Worm (Caenorhabditis elegans) whole organism, young adult: Measurements from ENCODE around the gene C27A2.8.

ENCODE experiments used
- B0019.2 ChIP-seq: fragments of 200-800 bp; sonication (Bioruptor generic); conservative IDR thresholded peaks from 2 replicates; pipeline ENCODE4 v1.3.6; 2022; ENCODE audit warnings: missing genetic modification reagents, missing genetic modification characterization, missing compliant biosample characterization
- B0035.1 ChIP-seq: sonication (generic microtip); optimal IDR thresholded peaks from 2 replicates; lab custom pipeline; 2016; ENCODE audit warnings: missing genetic modification characterization, mild to moderate bottlenecking, missing compliant biosample characterization, missing genotype, missing genetic modification reagents
- C17E4.6 ChIP-seq: fragments of 200-800 bp; sonication (Bioruptor generic); IDR thresholded peaks from 2 replicates; pipeline ENCODE4 v1.3.6; 2022; ENCODE audit warnings: missing genetic modification reagents, missing genetic modification characterization, missing compliant biosample characterization
- F22D6.2 ChIP-seq: sonication (generic microtip); optimal IDR thresholded peaks from 2 replicates; lab custom pipeline; 2016; ENCODE audit warnings: mild to moderate bottlenecking, missing genetic modification characterization, missing compliant biosample characterization
- F37B4.10 ChIP-seq: fragments of 200-800 bp; sonication (Bioruptor generic); IDR thresholded peaks from 2 replicates; pipeline ENCODE4 v1.3.6; 2022; ENCODE audit warnings: missing genetic modification characterization, missing compliant biosample characterization
- F49E8.2 ChIP-seq: sonication (generic microtip); optimal IDR thresholded peaks from 3 replicates; lab custom pipeline; 2017; ENCODE audit warnings: missing genetic modification characterization, mild to moderate bottlenecking, missing compliant biosample characterization, antibody characterized with exemption, moderate library complexity; ENCODE audit not compliant: insufficient read depth
- K12H6.12 ChIP-seq: fragments of 200-800 bp; sonication (Bioruptor generic); optimal IDR thresholded peaks from 2 replicates; lab custom pipeline; 2018; ENCODE audit warnings: mild to moderate bottlenecking, missing genetic modification characterization, missing compliant biosample characterization
- Y53F4B.3 ChIP-seq: fragments of 200-800 bp; sonication (Bioruptor generic); IDR thresholded peaks from 2 replicates; pipeline ENCODE4 v1.3.6; 2022; ENCODE audit warnings: missing genetic modification reagents, missing genetic modification characterization, missing compliant biosample characterization
- Y67H2A.10 ChIP-seq: fragments of 200-800 bp; sonication (Bioruptor generic); conservative IDR thresholded peaks from 2 replicates; pipeline ENCODE4 v1.3.6; 2022; ENCODE audit warnings: missing genetic modification reagents, missing genetic modification characterization, missing compliant biosample characterization
- Y79H2A.3 ChIP-seq: fragments of 200-800 bp; sonication (Bioruptor generic); conservative IDR thresholded peaks from 2 replicates; pipeline ENCODE4 v1.3.6; 2022; ENCODE audit warnings: missing genetic modification reagents, missing genetic modification characterization, missing compliant biosample characterization
- Y95B8A.8 ChIP-seq: fragments of 200-800 bp; sonication (Bioruptor generic); IDR thresholded peaks from 2 replicates; pipeline ENCODE4 v1.3.6; 2022; ENCODE audit warnings: missing genetic modification reagents, missing genetic modification characterization, missing compliant biosample characterization
- ZK185.1 ChIP-seq: sonication (generic microtip); optimal IDR thresholded peaks from 2 replicates; lab custom pipeline; 2016; ENCODE audit warnings: mild to moderate bottlenecking, missing genetic modification characterization, missing compliant biosample characterization; ENCODE audit not compliant: poor library complexity, severe bottlenecking
- ama-1 ChIP-seq, 3 experiments: fragments of 150-350 bp in 1 of 3; sonication (generic microtip) in 2 of 3; optimal IDR thresholded peaks; 2 replicates each; lab custom pipeline; 2014 to 2018; ENCODE audit warnings: missing biosample characterization in 2 of 3, missing genetic modification characterization in 2 of 3, missing genetic modification reagents in 2 of 3
- aptf-2 ChIP-seq: fragments of 200-800 bp; sonication (Bioruptor generic); conservative IDR thresholded peaks from 2 replicates; pipeline ENCODE4 v1.3.6; 2022; ENCODE audit warnings: missing genetic modification reagents, missing genetic modification characterization, missing compliant biosample characterization
- atf-7 ChIP-seq: sonication (generic microtip); optimal IDR thresholded peaks from 2 replicates; lab custom pipeline; 2017; ENCODE audit warnings: mild to moderate bottlenecking, missing genetic modification characterization, missing compliant biosample characterization
- attf-3 ChIP-seq: fragments of 200-800 bp; sonication (Bioruptor generic); conservative IDR thresholded peaks from 2 replicates; pipeline ENCODE4 v1.3.6; 2022; ENCODE audit warnings: missing genetic modification reagents, missing genetic modification characterization, missing compliant biosample characterization
- attf-5 ChIP-seq: fragments of 200-800 bp; sonication (Bioruptor generic); optimal IDR thresholded peaks from 2 replicates; lab custom pipeline; 2018; ENCODE audit warnings: mild to moderate bottlenecking, missing genetic modification characterization, missing compliant biosample characterization
- ccch-3 ChIP-seq: fragments of 200-800 bp; sonication (Bioruptor generic); optimal IDR thresholded peaks from 2 replicates; lab custom pipeline; 2018; ENCODE audit warnings: mild to moderate bottlenecking, missing genetic modification characterization, missing compliant biosample characterization
- cebp-2 ChIP-seq: fragments of 200-800 bp; sonication (Bioruptor generic); IDR thresholded peaks from 2 replicates; pipeline ENCODE4 v1.3.6; 2022; ENCODE audit warnings: missing genetic modification characterization, missing compliant biosample characterization
- ceh-58 ChIP-seq: fragments of 200-800 bp; sonication (Bioruptor generic); IDR thresholded peaks from 2 replicates; pipeline ENCODE4 v1.3.6; 2022; ENCODE audit warnings: missing genetic modification characterization, missing compliant biosample characterization
- dox-1 ChIP-seq: fragments of 200-800 bp; sonication (Bioruptor generic); IDR thresholded peaks from 2 replicates; pipeline ENCODE4 v1.3.6; 2022; ENCODE audit warnings: missing genetic modification reagents, missing genetic modification characterization, missing compliant biosample characterization
- dpff-1 ChIP-seq: sonication (generic microtip); optimal IDR thresholded peaks from 2 replicates; lab custom pipeline; 2017; ENCODE audit warnings: mild to moderate bottlenecking, missing genetic modification characterization, missing compliant biosample characterization
- egl-18 ChIP-seq: fragments of 200-800 bp; sonication (Bioruptor generic); IDR thresholded peaks from 2 replicates; pipeline ENCODE4 v1.3.6; 2022; ENCODE audit warnings: missing genetic modification reagents, missing genetic modification characterization, missing compliant biosample characterization
- egl-44 ChIP-seq: fragments of 200-800 bp; sonication (Bioruptor generic); IDR thresholded peaks from 2 replicates; pipeline ENCODE4 v1.3.6; 2022; ENCODE audit warnings: missing genetic modification reagents, missing genetic modification characterization, missing compliant biosample characterization
- egrh-3 ChIP-seq: fragments of 200-800 bp; sonication (Bioruptor generic); IDR thresholded peaks from 2 replicates; pipeline ENCODE4 v1.3.6; 2022; ENCODE audit warnings: missing genetic modification reagents, missing genetic modification characterization, missing compliant biosample characterization
- gei-17 ChIP-seq: fragments of 200-800 bp; sonication (Bioruptor generic); optimal IDR thresholded peaks from 2 replicates; lab custom pipeline; 2018; ENCODE audit warnings: mild to moderate bottlenecking, missing genetic modification characterization, missing compliant biosample characterization
- hlh-12 ChIP-seq: sonication (generic microtip); optimal IDR thresholded peaks from 2 replicates; lab custom pipeline; 2016; ENCODE audit warnings: missing genetic modification characterization, missing compliant biosample characterization
- let-526 ChIP-seq: fragments of 200-800 bp; sonication (Bioruptor generic); IDR thresholded peaks from 2 replicates; pipeline ENCODE4 v1.3.6; 2022; ENCODE audit warnings: missing genetic modification reagents, missing genetic modification characterization, missing compliant biosample characterization
- let-607 ChIP-seq, 2 experiments: fragments of 200-800 bp in 1 of 2; sonication (Bioruptor generic) in 1 of 2; sonication (generic microtip) in 1 of 2; optimal IDR thresholded peaks; 2 replicates each; lab custom pipeline; 2016 to 2018; ENCODE audit warnings: mild to moderate bottlenecking in 2 of 2, missing compliant biosample characterization in 2 of 2, missing genetic modification characterization in 2 of 2, moderate library complexity in 2 of 2, missing genotype in 1 of 2
- lsy-27 ChIP-seq: sonication (generic microtip); optimal IDR thresholded peaks from 2 replicates; lab custom pipeline; 2017; ENCODE audit warnings: missing genetic modification characterization, mild to moderate bottlenecking, missing compliant biosample characterization, antibody characterized with exemption, missing genotype, borderline replicate concordance; ENCODE audit not compliant: insufficient read depth
- madf-10 ChIP-seq: sonication (generic microtip); optimal IDR thresholded peaks from 2 replicates; lab custom pipeline; 2016; ENCODE audit warnings: mild to moderate bottlenecking, missing genetic modification characterization, missing compliant biosample characterization
- madf-6 ChIP-seq: fragments of 200-800 bp; sonication (Bioruptor generic); IDR thresholded peaks from 2 replicates; pipeline ENCODE4 v1.3.6; 2022; ENCODE audit warnings: missing genetic modification reagents, missing genetic modification characterization, missing compliant biosample characterization
- madf-8 ChIP-seq: fragments of 200-800 bp; sonication (Bioruptor generic); conservative IDR thresholded peaks from 2 replicates; pipeline ENCODE4 v1.3.6; 2022; ENCODE audit warnings: missing genetic modification reagents, missing genetic modification characterization, missing compliant biosample characterization
- mcd-1 ChIP-seq: fragments of 200-800 bp; sonication (Bioruptor generic); IDR thresholded peaks from 2 replicates; pipeline ENCODE4 v1.3.6; 2022; ENCODE audit warnings: missing genetic modification reagents, missing genetic modification characterization, missing compliant biosample characterization
- mes-4 ChIP-seq: sonication (generic microtip); optimal IDR thresholded peaks from 2 replicates; lab custom pipeline; 2016; ENCODE audit warnings: missing genotype, missing genetic modification characterization, missing compliant biosample characterization
- mxl-1 ChIP-seq: sonication (generic microtip); optimal IDR thresholded peaks from 2 replicates; lab custom pipeline; 2016; ENCODE audit warnings: missing genetic modification characterization, missing compliant biosample characterization
- nfya-1 ChIP-seq: sonication (generic microtip); optimal IDR thresholded peaks from 2 replicates; lab custom pipeline; 2017; ENCODE audit warnings: antibody characterized with exemption, missing compliant biosample characterization, missing genetic modification characterization, borderline replicate concordance; ENCODE audit not compliant: insufficient read depth
- nhr-179 ChIP-seq: sonication (generic microtip); optimal IDR thresholded peaks from 2 replicates; lab custom pipeline; 2016; ENCODE audit warnings: mild to moderate bottlenecking, missing genetic modification characterization, missing compliant biosample characterization
- nhr-80 ChIP-seq: sonication (generic microtip); optimal IDR thresholded peaks from 2 replicates; lab custom pipeline; 2016; ENCODE audit warnings: missing genetic modification characterization, missing compliant biosample characterization
- pha-4 ChIP-seq: fragments of 150-350 bp; sonication (generic microtip); optimal IDR thresholded peaks from 2 replicates; lab custom pipeline; 2014; ENCODE audit warnings: missing biosample characterization, missing genetic modification reagents, missing genetic modification characterization
- snpc-3.4 ChIP-seq: sonication (generic microtip); optimal IDR thresholded peaks from 2 replicates; lab custom pipeline; 2017; ENCODE audit warnings: missing genetic modification characterization, mild to moderate bottlenecking, missing compliant biosample characterization, antibody characterized with exemption, moderate library complexity, missing genotype, missing genetic modification reagents
- somi-1 ChIP-seq: fragments of 200-800 bp; sonication (Bioruptor generic); optimal IDR thresholded peaks from 2 replicates; lab custom pipeline; 2018; ENCODE audit warnings: mild to moderate bottlenecking, missing genetic modification characterization, missing compliant biosample characterization
- sptf-2 ChIP-seq: fragments of 200-800 bp; sonication (Bioruptor generic); optimal IDR thresholded peaks from 2 replicates; lab custom pipeline; 2018; ENCODE audit warnings: mild to moderate bottlenecking, missing genetic modification characterization, missing compliant biosample characterization
- tbp1 ChIP-seq: fragments of 200-800 bp; sonication (Bioruptor generic); optimal IDR thresholded peaks from 2 replicates; lab custom pipeline; 2018; ENCODE audit warnings: mild to moderate bottlenecking, missing genetic modification characterization, missing compliant biosample characterization
- unc-62 ChIP-seq: fragments of 150-350 bp; optimal IDR thresholded peaks from 2 replicates; lab custom pipeline; 2014; ENCODE audit warnings: missing biosample characterization, missing genetic modification reagents, missing genetic modification characterization
- ztf-22 ChIP-seq: fragments of 200-800 bp; sonication (Bioruptor generic); optimal IDR thresholded peaks from 2 replicates; lab custom pipeline; 2018; ENCODE audit warnings: mild to moderate bottlenecking, missing genetic modification characterization, moderate library complexity, missing compliant biosample characterization

C27A2.8 gene

DNA sequence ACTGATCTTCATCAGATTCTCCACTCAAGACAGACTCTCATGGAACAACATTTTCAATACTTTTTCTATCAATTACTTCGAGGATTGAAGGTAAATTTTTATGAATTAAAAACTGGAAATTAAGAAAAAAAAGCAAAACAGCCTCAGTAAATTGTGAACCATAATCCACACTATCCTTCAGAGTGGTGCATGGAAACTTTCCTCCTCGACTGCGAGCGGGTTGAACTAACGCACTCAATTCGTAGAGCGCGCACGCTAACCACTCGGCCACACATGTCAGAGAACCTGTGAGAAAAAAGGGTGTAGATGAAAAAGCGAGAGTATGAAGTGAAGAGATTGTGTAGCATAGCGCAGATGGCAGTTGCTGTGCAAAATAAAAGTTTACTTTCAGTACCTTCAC lies 37.2 kb upstream of the C27A2.8 start (continued):
- TF ChIP-seq C17E4.6 (peak; percentile 63), madf-8 (GFP tag; lab: Robert Waterston, UW) (peak; percentile 24; the same call in 1 of the 2 replicates), aptf-2 (GFP tag; lab: Robert Waterston, UW) (0 out of 2 replicates have a peak, but pooled peaks have one; percentile 56), ccch-3 (peak; percentile 13), egl-18 (GFP tag; lab: Robert Waterston, UW) (0 out of 2 replicates have a peak, but pooled peaks have one; percentile 57), B0019.2 (GFP tag; lab: Robert Waterston, UW) (peak; percentile 37; the same call in 1 of the 2 replicates), nfya-1 (tag; lab: Kevin White, UChicago) (no peak), Y67H2A.10 (GFP tag; lab: Robert Waterston, UW) (0 out of 2 replicates have a peak, but pooled peaks have one; percentile 8), F49E8.2 (peak; percentile 64), atf-7 (tag; lab: Kevin White, UChicago) (peak; percentile 63), snpc-3.4 (peak; percentile 90), unc-62 (GFP tag; lab: Kevin White, UChicago) (no peak), egl-44 (GFP tag; lab: Robert Waterston, UW) (peak; percentile 90), F22D6.2 (tag; lab: Kevin White, UChicago) (peak; percentile 54), Y95B8A.8 (GFP tag; lab: Robert Waterston, UW) (no peak), ceh-58 (GFP tag; lab: Robert Waterston, UW) (no peak), nhr-80 (peak; percentile 54), mcd-1 (no peak; the same call in 1 of the 2 replicates), cebp-2 (peak; percentile 94; the same call in 1 of the 2 replicates), hlh-12 (peak; percentile 78), somi-1 (GFP tag; lab: Kevin White, UChicago) (peak; percentile 87), tbp1 (GFP tag; lab: Kevin White, UChicago) (peak; percentile 98), ama-1 (optimal IDR thresholded peaks at IDR 0.05; lab: Kevin White, UChicago) (no peak), ama-1 (GFP tag; optimal IDR thresholded peaks at IDR 0.05; lab: Kevin White, UChicago) (peak; percentile 90 to 94), ZK185.1 (tag; lab: Kevin White, UChicago) (peak; percentile 94), nhr-179 (tag; lab: Kevin White, UChicago) (peak; percentile 75), ztf-22 (GFP tag; lab: Kevin White, UChicago) (no peak), mes-4 (tag; lab: Kevin White, UChicago) (peak; percentile 91), K12H6.12 (tag; lab: Kevin White, UChicago) (peak; percentile 64), dpff-1 (peak; percentile 28), F37B4.10 (no peak)
- TF ChIP-seq, all 124 proteins: peak for 101

DNA sequence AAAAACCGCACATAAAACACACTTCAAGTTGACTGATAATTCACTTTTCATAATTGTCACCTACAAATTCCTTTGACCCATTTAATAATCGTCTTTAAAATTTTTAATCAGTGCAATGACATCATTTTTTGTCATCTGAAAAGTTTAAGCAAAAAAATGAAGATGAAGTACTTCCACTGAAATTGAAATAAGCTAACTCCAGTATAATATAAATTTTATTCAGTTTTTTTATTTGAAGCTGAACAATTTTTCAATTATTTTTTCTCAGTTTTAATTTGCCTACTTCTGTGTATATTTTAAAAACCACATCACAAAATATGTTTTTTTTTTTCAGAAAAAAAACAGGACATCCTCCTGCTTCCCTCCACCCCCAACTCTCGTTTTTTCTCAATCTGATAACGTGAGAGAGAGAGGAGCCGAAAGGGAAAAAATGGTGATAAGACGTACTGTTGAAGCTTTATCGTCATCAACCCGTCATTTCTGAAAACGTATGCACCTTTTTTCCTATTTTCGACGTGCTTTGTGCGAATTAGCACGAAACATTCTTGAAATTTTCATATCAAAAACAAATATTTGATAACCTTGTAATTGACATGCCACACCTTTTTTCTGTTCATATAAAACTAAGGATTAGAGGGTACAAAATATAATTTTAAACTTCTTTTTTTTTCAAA lies 36.1 kb upstream of the C27A2.8 start, which contains the start of the genes C04G6.11 and mpk-2:
TSS of gene C04G6.11 (minus strand) at position 51 of the 674 bp plus-strand sequence.
TSS of gene mpk-2 (plus strand) at position 335 of the 674 bp plus-strand sequence.
- no peak for TF ChIP-seq madf-6 (GFP tag; lab: Robert Waterston, UW)
- TF ChIP-seq lsy-27 (tag; lab: Kevin White, UChicago) = no peak
- TF ChIP-seq ztf-22 (GFP tag; lab: Kevin White, UChicago) = peak; percentile 58
- TF ChIP-seq dox-1 (GFP tag; lab: Robert Waterston, UW) = no peak
- peak; percentile 22 for TF ChIP-seq madf-10 (tag; lab: Kevin White, UChicago)
- TF ChIP-seq pha-4 = no peak
- TF ChIP-seq attf-5 (GFP tag; lab: Kevin White, UChicago) = no peak
- no peak for TF ChIP-seq Y79H2A.3 (GFP tag; lab: Robert Waterston, UW)
- TF ChIP-seq gei-17 = no peak
- TF ChIP-seq mxl-1 (tag; lab: Kevin White, UChicago) = no peak
- TF ChIP-seq mcd-1 = no peak
- TF ChIP-seq nhr-179 (tag; lab: Kevin White, UChicago) = no peak
- TF ChIP-seq ZK185.1 (tag; lab: Kevin White, UChicago) = no peak
- TF ChIP-seq egrh-3 (GFP tag; lab: Robert Waterston, UW) = no peak
- TF ChIP-seq let-526 (GFP tag; lab: Robert Waterston, UW) = no peak
- TF ChIP-seq let-607 (tag; optimal IDR thresholded peaks at IDR 0.05; lab: Kevin White, UChicago) = peak; percentile 21 to 40
- no peak for TF ChIP-seq attf-3 (GFP tag; lab: Robert Waterston, UW)
- TF ChIP-seq sptf-2 (GFP tag; lab: Kevin White, UChicago) = no peak
- TF ChIP-seq B0035.1 = no peak
- TF ChIP-seq Y53F4B.3 (GFP tag; lab: Robert Waterston, UW) = no peak
